Worm (Caenorhabditis elegans): ENCODE measurements around the gene T19E7.6.

DNA sequence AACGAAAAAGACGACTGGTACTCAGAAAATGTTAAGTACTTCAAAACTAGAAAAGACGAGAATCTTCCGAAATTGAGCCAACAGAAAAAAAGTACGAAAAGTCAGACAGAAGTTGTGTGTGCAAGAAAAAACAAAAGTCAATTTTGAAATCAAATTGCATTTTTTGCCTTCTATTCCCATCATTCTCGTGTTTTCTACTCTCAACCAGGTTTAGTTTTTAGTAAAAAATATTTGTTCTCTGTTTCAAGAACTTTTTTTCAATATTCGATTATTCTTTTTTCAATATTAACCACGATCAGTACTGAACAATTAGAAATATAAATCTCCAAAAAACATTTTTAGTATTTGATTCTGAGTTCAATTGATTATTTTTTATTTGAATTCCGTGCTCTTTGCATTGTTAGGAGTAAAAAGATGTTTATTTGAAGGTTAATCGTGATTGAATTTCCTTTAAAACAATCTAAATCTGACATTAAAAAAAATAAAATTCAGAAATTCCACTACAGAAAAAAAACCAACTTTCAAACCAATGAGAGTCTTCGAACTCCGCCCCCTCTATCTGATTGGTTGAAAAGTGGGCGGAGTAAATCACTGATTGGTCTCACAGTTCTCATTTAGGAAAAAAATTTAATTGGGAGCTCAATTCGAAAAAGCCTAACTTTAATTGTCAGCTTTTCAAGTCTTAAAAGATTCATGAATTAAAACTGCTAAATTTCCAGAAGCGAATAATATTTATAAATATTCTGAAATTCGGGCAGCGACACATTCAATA lies 46.2 kb upstream of the T19E7.6 start:
- TF ChIP-seq Y56A3A.18 (GFP tag; IDR thresholded peaks at IDR 0.05): no peak
- no peak for TF ChIP-seq F10E7.11 (tag; optimal IDR thresholded peaks at IDR 0.05)
- no peak for TF ChIP-seq egrh-3 (GFP tag; IDR thresholded peaks at IDR 0.05)
- TF ChIP-seq unc-62 (GFP tag; optimal IDR thresholded peaks at IDR 0.05): no peak
- TF ChIP-seq cebp-1 (GFP tag; IDR thresholded peaks at IDR 0.05): no peak
- no peak for TF ChIP-seq cebp-1 (tag; optimal IDR thresholded peaks at IDR 0.05)
- no peak for TF ChIP-seq F57A8.1 (GFP tag; optimal IDR thresholded peaks at IDR 0.05)
- TF ChIP-seq ets-4 (GFP tag; optimal IDR thresholded peaks at IDR 0.05): no peak
- no peak for TF ChIP-seq Y79H2A.3 (GFP tag; conservative IDR thresholded peaks at IDR 0.05)
- no peak for TF ChIP-seq ztf-3 (GFP tag; optimal IDR thresholded peaks at IDR 0.05)
- TF ChIP-seq ama-1 (optimal IDR thresholded peaks at IDR 0.05): no peak
- TF ChIP-seq ama-1 (GFP tag; optimal IDR thresholded peaks at IDR 0.05): no peak
- no peak for TF ChIP-seq snpc-4 (GFP tag; optimal IDR thresholded peaks at IDR 0.05)
- no peak for TF ChIP-seq snpc-4 (tag; optimal IDR thresholded peaks at IDR 0.05)
- TF ChIP-seq sdz-38 (tag; optimal IDR thresholded peaks at IDR 0.05): no peak

Data from whole organism, young adult.